Worm (Caenorhabditis elegans): Measurements from ENCODE around the gene F48C5.2.

ce11 chrX:11478758-11479157 is 24.6 kb upstream of the F48C5.2 start:
- no peak for TF ChIP-seq nhr-12 (tag; optimal IDR thresholded peaks at IDR 0.05)
- TF ChIP-seq lin-13 (tag; optimal IDR thresholded peaks at IDR 0.05) = no peak
- no peak for TF ChIP-seq tbx-8 (GFP tag; optimal IDR thresholded peaks at IDR 0.05)

Measured in whole organism, mixed stage, embryonic.